Worm (Caenorhabditis elegans): ENCODE results near the gene slfl-4.

Gene slfl-4

DNA sequence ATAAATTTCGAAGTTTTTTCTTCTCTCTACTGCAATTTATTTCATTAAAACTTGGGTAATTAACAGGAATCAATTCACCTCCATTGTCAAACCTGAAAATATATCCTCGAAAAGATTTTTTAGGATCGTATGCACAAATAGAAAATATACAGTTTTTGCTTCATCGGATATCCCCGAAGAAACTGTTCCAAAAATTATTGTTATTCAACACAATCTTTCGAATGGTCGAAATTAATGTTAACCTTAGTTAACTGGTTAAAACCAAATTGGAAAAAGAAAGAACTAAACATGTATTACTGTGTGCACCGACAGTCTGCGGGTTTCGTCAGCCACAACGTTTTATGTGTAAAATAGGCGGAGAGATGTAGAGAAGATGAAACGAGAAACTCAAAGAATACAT, 42.8 kb downstream of the slfl-4 start (continued):
- TF ChIP-seq nhr-237 (tag; optimal IDR thresholded peaks at IDR 0.05) (no peak), T20F7.1 (GFP tag; optimal IDR thresholded peaks at IDR 0.05) (no peak), F49E8.2 (tag; optimal IDR thresholded peaks at IDR 0.05; ENCODE audit: borderline replicate concordance) (peak; percentile 53), unc-62 (GFP tag; optimal IDR thresholded peaks at IDR 0.05 in 1 of 2) (no peak), unc-62 (tag; optimal IDR thresholded peaks at IDR 0.05) (no peak), Y105C5A.15 (GFP tag; IDR thresholded peaks at IDR 0.05) (no peak), ces-1 (GFP tag; optimal IDR thresholded peaks at IDR 0.05) (no peak), nhr-41 (GFP tag; IDR thresholded peaks at IDR 0.05) (no peak), nhr-25 (tag; optimal IDR thresholded peaks at IDR 0.05; ENCODE audit: borderline replicate concordance, insufficient read depth) (peak; percentile 22), daf-16 (GFP tag; optimal IDR thresholded peaks at IDR 0.05) (no peak), daf-16 (tag; optimal IDR thresholded peaks at IDR 0.05) (peak; percentile 31), F44E2.7 (GFP tag; IDR thresholded peaks at IDR 0.05) (no peak), lsy-2 (tag; optimal IDR thresholded peaks at IDR 0.05) (no peak), spr-1 (tag; optimal IDR thresholded peaks at IDR 0.05) (no peak), unc-39 (tag; optimal IDR thresholded peaks at IDR 0.05) (no peak), Y48G9A.11 (GFP tag; IDR thresholded peaks at IDR 0.05) (no peak), skn-1 (tag; optimal IDR thresholded peaks at IDR 0.05) (no peak), nhr-77 (tag; optimal IDR thresholded peaks at IDR 0.05) (no peak), F10B5.3 (tag; optimal IDR thresholded peaks at IDR 0.05) (no peak), nhr-6 (tag; optimal IDR thresholded peaks at IDR 0.05) (no peak), ctbp-1 (GFP tag; IDR thresholded peaks at IDR 0.05) (no peak), pqm-1 (tag; optimal IDR thresholded peaks at IDR 0.05) (no peak), ama-1 (optimal IDR thresholded peaks at IDR 0.05) (no peak), mxl-2 (GFP tag; conservative IDR thresholded peaks at IDR 0.05) (no peak), nhr-11 (tag; optimal IDR thresholded peaks at IDR 0.05) (no peak), nhr-102 (tag; optimal IDR thresholded peaks at IDR 0.05) (peak; percentile 72), egl-27 (tag; optimal IDR thresholded peaks at IDR 0.05) (no peak), set-16 (GFP tag; IDR thresholded peaks at IDR 0.05) (no peak), ceh-28 (tag; optimal IDR thresholded peaks at IDR 0.05) (no peak), R02D3.7 (tag; optimal IDR thresholded peaks at IDR 0.05) (no peak), pha-4 (GFP tag; IDR thresholded peaks at IDR 0.05) (no peak), pha-4 (tag; optimal IDR thresholded peaks at IDR 0.05) (no peak)

- TF ChIP-seq nhr-6 (tag; optimal IDR thresholded peaks at IDR 0.05) (no peak), spr-3 (GFP tag; optimal IDR thresholded peaks at IDR 0.05) (no peak), php-3 (GFP tag; IDR thresholded peaks at IDR 0.05) (no peak), zip-11 (GFP tag; IDR thresholded peaks at IDR 0.05) (no peak), ctbp-1 (GFP tag; IDR thresholded peaks at IDR 0.05) (no peak), lsy-2 (tag; optimal IDR thresholded peaks at IDR 0.05) (no peak), F10B5.3 (tag; optimal IDR thresholded peaks at IDR 0.05) (no peak), zfp-2 (tag; optimal IDR thresholded peaks at IDR 0.05) (no peak), aha-1 (tag) (peak; percentile 61), Y48G9A.11 (GFP tag; IDR thresholded peaks at IDR 0.05) (no peak), tag-97 (GFP tag; IDR thresholded peaks at IDR 0.05) (no peak), daf-16 (GFP tag; optimal IDR thresholded peaks at IDR 0.05) (no peak), daf-16 (tag; optimal IDR thresholded peaks at IDR 0.05) (peak; percentile 5), set-16 (GFP tag; IDR thresholded peaks at IDR 0.05) (no peak), F49E8.2 (tag; optimal IDR thresholded peaks at IDR 0.05; ENCODE audit: borderline replicate concordance) (no peak), Y5F2A.4 (GFP tag; optimal IDR thresholded peaks at IDR 0.05) (no peak), pqm-1 (tag; optimal IDR thresholded peaks at IDR 0.05) (peak; percentile 51), dmd-8 (GFP tag; IDR thresholded peaks at IDR 0.05) (no peak), rbr-2 (tag; optimal IDR thresholded peaks at IDR 0.05) (no peak), unc-130 (GFP tag; optimal IDR thresholded peaks at IDR 0.05) (no peak), nhr-76 (tag; optimal IDR thresholded peaks at IDR 0.05) (no peak), lir-3 (tag; optimal IDR thresholded peaks at IDR 0.05) (no peak), nhr-28 (tag; optimal IDR thresholded peaks at IDR 0.05) (peak; percentile 86), mxl-3 (GFP tag; optimal IDR thresholded peaks at IDR 0.05) (no peak), ztf-11 (tag; optimal IDR thresholded peaks at IDR 0.05) (no peak), egl-27 (tag; optimal IDR thresholded peaks at IDR 0.05) (no peak), ceh-20 (GFP tag; IDR thresholded peaks at IDR 0.05) (no peak), fos-1 (tag; optimal IDR thresholded peaks at IDR 0.05) (no peak), fkh-10 (GFP tag; optimal IDR thresholded peaks at IDR 0.05) (no peak), F37D6.2 (tag; optimal IDR thresholded peaks at IDR 0.05) (no peak), jun-1 (tag; optimal IDR thresholded peaks at IDR 0.05) (no peak)
These were observed 44.5 kb downstream of the slfl-4 start, which contains the start of gene slc-46A for ce11 chrIV:5318835-5319303. Gene slc-46A (plus strand): TSS chrIV:5319253.

Measured in whole organism, L4 larva.